Worm (Caenorhabditis elegans) whole organism, late embryonic: Measurements from ENCODE around the gene C35B1.4.
"Not testable (repeated sequence)": the region's sequence is repeated elsewhere in the genome, so short reads cannot be mapped to it uniquely, and the experiment has no call there.

ENCODE experiments used
- K02D7.2 ChIP-seq: sonication (generic microtip); optimal IDR thresholded peaks from 2 replicates; lab custom pipeline; 2017; ENCODE audit warnings: mild to moderate bottlenecking, missing genetic modification characterization, missing compliant biosample characterization
- pha-2 ChIP-seq: sonication (generic microtip); optimal IDR thresholded peaks from 2 replicates; lab custom pipeline; 2017; ENCODE audit warnings: mild to moderate bottlenecking, missing genetic modification characterization, missing compliant biosample characterization
- pros-1 ChIP-seq: fragments of 150-350 bp; optimal IDR thresholded peaks from 2 replicates; lab custom pipeline; 2014; ENCODE audit warnings: missing biosample characterization, missing genetic modification reagents, missing genetic modification characterization

C35B1.4 gene

ce11 chrIV:4125657-4126056 lies 46.0 kb downstream of the C35B1.4 start, which contains the start of gene F49F1.7:
TSS of gene F49F1.7 (minus strand) at chrIV:4125757.
- TF ChIP-seq pros-1 (tag; lab: Kevin White, UChicago); K02D7.2; pha-2 (tag; lab: Kevin White, UChicago): not testable (repeated sequence)
- TF ChIP-seq, all 69 proteins: peak for 0; not testable (repeated sequence) for 69
